Fruit fly (Drosophila melanogaster): ENCODE measurements around the gene Art3.
A peak's percentile ranks its signal among the peaks of the same experiment; 100 is the strongest.

dm6 chr3R:15243452-15243851, 14.2 kb upstream of the Art3 start:
- no peak for TF ChIP-seq CG7101 (tag; optimal IDR thresholded peaks at IDR 0.05)
- TF ChIP-seq ovo (GFP tag; optimal IDR thresholded peaks at IDR 0.05), result peak; percentile 28
- no peak for TF ChIP-seq cnc (optimal IDR thresholded peaks at IDR 0.05)
- peak; percentile 96 for TF ChIP-seq Mnt (GFP tag; optimal IDR thresholded peaks at IDR 0.05)

Measured in whole organism, adult.